Worm (Caenorhabditis elegans) whole organism, late embryonic: ENCODE measurements around the gene C45G9.11.
A peak's percentile ranks its signal among the peaks of the same experiment; 100 is the strongest.

ENCODE experiments used
- C08G9.2 ChIP-seq: sonication (generic microtip); optimal IDR thresholded peaks from 2 replicates; lab custom pipeline; 2016; ENCODE audit warnings: mild to moderate bottlenecking, missing genetic modification characterization, moderate library complexity, missing compliant biosample characterization
- C38D4.7 ChIP-seq: fragments of 200-800 bp; sonication (Bioruptor generic); optimal IDR thresholded peaks from 2 replicates; lab custom pipeline; 2018; ENCODE audit warnings: mild to moderate bottlenecking, missing genetic modification characterization, moderate library complexity, missing compliant biosample characterization
- F13H6.1 ChIP-seq: sonication (generic microtip); optimal IDR thresholded peaks from 2 replicates; lab custom pipeline; 2016; ENCODE audit warnings: missing genetic modification characterization, missing compliant biosample characterization
- K09A11.1 ChIP-seq: sonication (generic microtip); optimal IDR thresholded peaks from 2 replicates; lab custom pipeline; 2017; ENCODE audit warnings: antibody characterized with exemption, mild to moderate bottlenecking, missing genetic modification characterization, missing compliant biosample characterization; ENCODE audit not compliant: insufficient read depth
- T23F11.4 ChIP-seq: fragments of 200-800 bp; sonication (Bioruptor generic); optimal IDR thresholded peaks from 2 replicates; lab custom pipeline; 2018; ENCODE audit warnings: mild to moderate bottlenecking, missing genetic modification characterization, missing compliant biosample characterization
- Y22D7AL.16 ChIP-seq: sonication (generic microtip); optimal IDR thresholded peaks from 2 replicates; lab custom pipeline; 2016; ENCODE audit warnings: missing genetic modification characterization, missing compliant biosample characterization
- ahr-1 ChIP-seq: sonication (generic microtip); optimal IDR thresholded peaks from 2 replicates; lab custom pipeline; 2016; ENCODE audit warnings: missing genetic modification characterization, missing compliant biosample characterization
- ama-1 ChIP-seq: fragments of 150-350 bp; optimal IDR thresholded peaks from 2 replicates; lab custom pipeline; 2014
- ceh-14 ChIP-seq: sonication (generic microtip); optimal IDR thresholded peaks from 2 replicates; lab custom pipeline; 2016; ENCODE audit warnings: missing genotype, missing genetic modification characterization, missing compliant biosample characterization
- ceh-18 ChIP-seq: sonication (generic microtip); optimal IDR thresholded peaks from 2 replicates; lab custom pipeline; 2016; ENCODE audit warnings: missing genetic modification characterization, missing compliant biosample characterization
- ceh-19 ChIP-seq: fragments of 200-800 bp; sonication (Bioruptor generic); optimal IDR thresholded peaks from 2 replicates; lab custom pipeline; 2018; ENCODE audit warnings: mild to moderate bottlenecking, missing genetic modification characterization, missing compliant biosample characterization
- ceh-22 ChIP-seq: sonication (generic microtip); optimal IDR thresholded peaks from 2 replicates; lab custom pipeline; 2017; ENCODE audit warnings: missing biosample characterization, missing genetic modification characterization
- ceh-30 ChIP-seq: fragments of 150-350 bp; optimal IDR thresholded peaks from 2 replicates; lab custom pipeline; 2014; ENCODE audit warnings: missing biosample characterization, missing genetic modification characterization
- ceh-31 ChIP-seq: sonication (generic microtip); optimal IDR thresholded peaks from 2 replicates; lab custom pipeline; 2016; ENCODE audit warnings: missing genetic modification characterization, missing compliant biosample characterization
- ceh-45 ChIP-seq: fragments of 200-800 bp; sonication (Bioruptor generic); IDR thresholded peaks from 2 replicates; pipeline ENCODE4 v1.3.6; 2022; ENCODE audit warnings: missing genetic modification reagents, missing genetic modification characterization, missing compliant biosample characterization
- ceh-48 ChIP-seq: sonication (generic microtip); optimal IDR thresholded peaks from 2 replicates; lab custom pipeline; 2016; ENCODE audit warnings: missing genetic modification characterization, inconsistent platforms, missing compliant biosample characterization
- ceh-6 ChIP-seq: fragments of 200-800 bp; sonication (Bioruptor generic); optimal IDR thresholded peaks from 2 replicates; lab custom pipeline; 2018; ENCODE audit warnings: mild to moderate bottlenecking, missing genetic modification characterization, missing compliant biosample characterization
- che-1 ChIP-seq: sonication (generic microtip); optimal IDR thresholded peaks from 2 replicates; lab custom pipeline; 2016; ENCODE audit warnings: mild to moderate bottlenecking, missing genetic modification characterization, missing compliant biosample characterization
- dmd-4 ChIP-seq: sonication (generic microtip); optimal IDR thresholded peaks from 2 replicates; lab custom pipeline; 2016; ENCODE audit warnings: borderline replicate concordance, missing genetic modification characterization, missing compliant biosample characterization
- elt-2 ChIP-seq: sonication (generic microtip); optimal IDR thresholded peaks from 2 replicates; lab custom pipeline; 2016; ENCODE audit warnings: missing genetic modification reagents, missing genetic modification characterization, missing compliant biosample characterization
- elt-4 ChIP-seq: sonication (generic microtip); optimal IDR thresholded peaks from 2 replicates; lab custom pipeline; 2016; ENCODE audit warnings: missing genetic modification characterization, missing compliant biosample characterization
- ets-4 ChIP-seq: sonication (generic microtip); optimal IDR thresholded peaks from 2 replicates; lab custom pipeline; 2016; ENCODE audit warnings: missing genetic modification characterization, missing compliant biosample characterization
- fax-1 ChIP-seq: sonication (generic microtip); optimal IDR thresholded peaks from 2 replicates; lab custom pipeline; 2016; ENCODE audit warnings: missing genotype, missing genetic modification characterization, missing compliant biosample characterization
- hlh-13 ChIP-seq: fragments of 200-800 bp; sonication (Bioruptor generic); optimal IDR thresholded peaks from 2 replicates; lab custom pipeline; 2018; ENCODE audit warnings: mild to moderate bottlenecking, missing genetic modification characterization, missing compliant biosample characterization
- hlh-30 ChIP-seq: sonication (generic microtip); optimal IDR thresholded peaks from 2 replicates; lab custom pipeline; 2017; ENCODE audit warnings: antibody characterized with exemption, missing genetic modification characterization, missing compliant biosample characterization; ENCODE audit not compliant: insufficient read depth
- hlh-8 ChIP-seq: sonication (generic microtip); optimal IDR thresholded peaks from 2 replicates; lab custom pipeline; 2016; ENCODE audit warnings: missing genotype, missing genetic modification characterization, missing compliant biosample characterization
- lim-6 ChIP-seq: sonication (generic microtip); optimal IDR thresholded peaks from 2 replicates; lab custom pipeline; 2016; ENCODE audit warnings: missing genetic modification characterization, missing compliant biosample characterization
- lin-11 ChIP-seq: fragments of 200-800 bp; sonication (Bioruptor generic); optimal IDR thresholded peaks from 2 replicates; lab custom pipeline; 2018; ENCODE audit warnings: mild to moderate bottlenecking, missing genetic modification characterization, missing compliant biosample characterization
- madf-2 ChIP-seq: sonication (generic microtip); optimal IDR thresholded peaks from 2 replicates; lab custom pipeline; 2017; ENCODE audit warnings: missing genetic modification characterization, missing compliant biosample characterization
- mec-3 ChIP-seq: sonication (generic microtip); optimal IDR thresholded peaks from 2 replicates; lab custom pipeline; 2016; ENCODE audit warnings: borderline replicate concordance, missing genetic modification characterization, missing compliant biosample characterization
- nfya-1 ChIP-seq: sonication (generic microtip); optimal IDR thresholded peaks from 2 replicates; lab custom pipeline; 2017; ENCODE audit warnings: missing genetic modification characterization, mild to moderate bottlenecking, missing compliant biosample characterization, antibody characterized with exemption, moderate library complexity
- nhr-232 ChIP-seq: sonication (generic microtip); optimal IDR thresholded peaks from 2 replicates; lab custom pipeline; 2016; ENCODE audit warnings: missing genetic modification characterization, missing compliant biosample characterization
- odd-2 ChIP-seq: sonication (generic microtip); optimal IDR thresholded peaks from 2 replicates; lab custom pipeline; 2017; ENCODE audit warnings: antibody characterized with exemption, mild to moderate bottlenecking, missing genetic modification characterization, missing compliant biosample characterization
- pag-3 ChIP-seq: sonication (generic microtip); optimal IDR thresholded peaks from 2 replicates; lab custom pipeline; 2016; ENCODE audit warnings: missing compliant biosample characterization, missing genetic modification characterization, borderline replicate concordance
- pat-9 ChIP-seq: fragments of 200-800 bp; sonication (Bioruptor generic); optimal IDR thresholded peaks from 2 replicates; lab custom pipeline; 2018; ENCODE audit warnings: mild to moderate bottlenecking, missing genetic modification characterization, moderate library complexity, missing compliant biosample characterization
- pha-2 ChIP-seq: sonication (generic microtip); optimal IDR thresholded peaks from 2 replicates; lab custom pipeline; 2017; ENCODE audit warnings: mild to moderate bottlenecking, missing genetic modification characterization, missing compliant biosample characterization
- pqm-1 ChIP-seq: sonication (generic microtip); optimal IDR thresholded peaks from 2 replicates; lab custom pipeline; 2016; ENCODE audit warnings: missing genetic modification characterization, missing compliant biosample characterization
- pros-1 ChIP-seq: fragments of 150-350 bp; optimal IDR thresholded peaks from 2 replicates; lab custom pipeline; 2014; ENCODE audit warnings: missing biosample characterization, missing genetic modification reagents, missing genetic modification characterization
- ref-2 ChIP-seq: sonication (generic microtip); optimal IDR thresholded peaks from 2 replicates; lab custom pipeline; 2016; ENCODE audit warnings: missing genetic modification characterization, missing compliant biosample characterization
- rnt-1 ChIP-seq: sonication (generic microtip); optimal IDR thresholded peaks from 2 replicates; lab custom pipeline; 2016; ENCODE audit warnings: missing genetic modification characterization, missing compliant biosample characterization
- sdc-2 ChIP-seq: sonication (generic microtip); optimal IDR thresholded peaks from 2 replicates; lab custom pipeline; 2016; ENCODE audit warnings: missing genotype, missing genetic modification characterization, missing compliant biosample characterization
- sox-2 ChIP-seq: fragments of 200-800 bp; sonication (Bioruptor generic); IDR thresholded peaks from 2 replicates; pipeline ENCODE4 v1.3.6; 2022; ENCODE audit warnings: missing genetic modification reagents, missing genetic modification characterization, missing compliant biosample characterization
- sox-4 ChIP-seq: sonication (generic microtip); optimal IDR thresholded peaks from 2 replicates; lab custom pipeline; 2017; ENCODE audit warnings: mild to moderate bottlenecking, missing genetic modification characterization, inconsistent platforms, missing compliant biosample characterization
- syd-9 ChIP-seq: sonication (generic microtip); optimal IDR thresholded peaks from 2 replicates; lab custom pipeline; 2016; ENCODE audit warnings: mild to moderate bottlenecking, missing genetic modification characterization, moderate library complexity, missing compliant biosample characterization
- tbx-2 ChIP-seq: sonication (generic microtip); optimal IDR thresholded peaks from 2 replicates; lab custom pipeline; 2016; ENCODE audit warnings: missing genetic modification characterization, missing compliant biosample characterization
- tbx-7 ChIP-seq: sonication (generic microtip); optimal IDR thresholded peaks from 2 replicates; lab custom pipeline; 2016; ENCODE audit warnings: missing genotype, missing genetic modification characterization, missing compliant biosample characterization
- ttx-3 ChIP-seq: sonication (generic microtip); optimal IDR thresholded peaks from 2 replicates; lab custom pipeline; 2016; ENCODE audit warnings: missing genetic modification reagents, missing genetic modification characterization, missing compliant biosample characterization
- unc-3 ChIP-seq, 2 experiments: fragments of 200-800 bp in 1 of 2; sonication (Bioruptor generic) in 1 of 2; sonication (generic microtip) in 1 of 2; conservative IDR thresholded peaks in 1 of 2; optimal IDR thresholded peaks in 1 of 2; 2 replicates each; pipeline versions ENCODE4 v1.3.6 to Lab custom; 2016 to 2022; ENCODE audit warnings: missing compliant biosample characterization in 2 of 2, missing genetic modification characterization in 2 of 2, missing genetic modification reagents in 1 of 2
- unc-42 ChIP-seq: sonication (generic microtip); optimal IDR thresholded peaks from 2 replicates; lab custom pipeline; 2016; ENCODE audit warnings: missing genotype, missing genetic modification characterization, missing compliant biosample characterization
- unc-55 ChIP-seq: sonication (generic microtip); optimal IDR thresholded peaks from 2 replicates; lab custom pipeline; 2017; ENCODE audit warnings: missing biosample characterization, missing genetic modification reagents, missing genetic modification characterization
- unc-86 ChIP-seq: sonication (generic microtip); optimal IDR thresholded peaks from 2 replicates; lab custom pipeline; 2016; ENCODE audit warnings: missing genetic modification characterization, missing compliant biosample characterization

The C45G9.11 gene

ce11 chrIII:5018116-5018689 lies 50.3 kb downstream of the C45G9.11 start, which contains the start of gene wip-1:
TSS of gene wip-1 (plus strand) at chrIII:5018639.
- TF ChIP-seq ets-4 (tag; lab: Kevin White, UChicago): peak; percentile 98
- TF ChIP-seq lim-6 (tag; lab: Kevin White, UChicago): peak; percentile 5
- no peak for TF ChIP-seq hlh-13 (GFP tag; lab: Kevin White, UChicago)
- peak; percentile 30 for TF ChIP-seq C38D4.7 (GFP tag; lab: Kevin White, UChicago)
- TF ChIP-seq che-1 (tag; lab: Kevin White, UChicago): peak; percentile 56
- TF ChIP-seq ceh-22 (tag; lab: Kevin White, UChicago): no peak
- no peak for TF ChIP-seq ama-1 (lab: Kevin White, UChicago)
- TF ChIP-seq nhr-232: peak; percentile 59
- TF ChIP-seq unc-3 (GFP tag; conservative IDR thresholded peaks at IDR 0.05; lab: Robert Waterston, UW): 0 out of 2 replicates have a peak, but pooled peaks have one; percentile 51
- TF ChIP-seq unc-3 (tag; optimal IDR thresholded peaks at IDR 0.05; lab: Kevin White, UChicago): peak; percentile 71
- TF ChIP-seq C08G9.2 (tag; lab: Kevin White, UChicago): peak; percentile 66
- TF ChIP-seq odd-2: no peak
- TF ChIP-seq ahr-1 (tag; lab: Kevin White, UChicago): peak; percentile 32
- TF ChIP-seq sox-2: no peak
- peak; percentile 15 for TF ChIP-seq dmd-4
- peak; percentile 87 for TF ChIP-seq hlh-30 (tag; lab: Kevin White, UChicago)
- TF ChIP-seq hlh-8 (tag; lab: Kevin White, UChicago): peak; percentile 49
- peak; percentile 81 for TF ChIP-seq madf-2 (tag; lab: Kevin White, UChicago)
- TF ChIP-seq T23F11.4 (GFP tag; lab: Kevin White, UChicago): peak; percentile 64
- TF ChIP-seq ceh-6 (GFP tag; lab: Kevin White, UChicago): peak; percentile 73
- peak; percentile 69 for TF ChIP-seq ceh-48
- TF ChIP-seq ceh-14 (tag; lab: Kevin White, UChicago): peak; percentile 89
- TF ChIP-seq ceh-45 (GFP tag; lab: Robert Waterston, UW): 0 out of 2 replicates have a peak, but pooled peaks have one; percentile 36
- TF ChIP-seq fax-1: peak; percentile 58
- TF ChIP-seq ceh-30 (tag; lab: Kevin White, UChicago): peak; percentile 77
- TF ChIP-seq ref-2 (tag; lab: Kevin White, UChicago): peak; percentile 88
- TF ChIP-seq Y22D7AL.16 (tag; lab: Kevin White, UChicago): peak; percentile 17
- TF ChIP-seq tbx-2 (tag; lab: Kevin White, UChicago): peak; percentile 96
- TF ChIP-seq unc-42: peak; percentile 66
- no peak for TF ChIP-seq mec-3
- TF ChIP-seq elt-4: no peak
- TF ChIP-seq K09A11.1 (tag; lab: Kevin White, UChicago): peak; percentile 80
- peak; percentile 94 for TF ChIP-seq nfya-1 (tag; lab: Kevin White, UChicago)
- peak; percentile 31 for TF ChIP-seq sox-4 (tag; lab: Kevin White, UChicago)
- peak; percentile 96 for TF ChIP-seq ceh-18 (tag; lab: Kevin White, UChicago)
- peak; percentile 91 for TF ChIP-seq ceh-31 (tag; lab: Kevin White, UChicago)
- peak; percentile 85 for TF ChIP-seq pat-9 (tag; lab: Kevin White, UChicago)
- no peak for TF ChIP-seq pag-3 (tag; lab: Kevin White, UChicago)
- TF ChIP-seq lin-11 (tag; lab: Kevin White, UChicago): no peak
- peak; percentile 72 for TF ChIP-seq pqm-1
- TF ChIP-seq F13H6.1 (tag; lab: Kevin White, UChicago): peak; percentile 80
- TF ChIP-seq rnt-1 (tag; lab: Kevin White, UChicago): peak; percentile 92
- no peak for TF ChIP-seq pros-1 (tag; lab: Kevin White, UChicago)
- TF ChIP-seq sdc-2 (tag; lab: Kevin White, UChicago): peak; percentile 79
- peak; percentile 71 for TF ChIP-seq unc-86 (tag; lab: Kevin White, UChicago)
- TF ChIP-seq elt-2 (tag; lab: Kevin White, UChicago): peak; percentile 87
- TF ChIP-seq pha-2 (tag; lab: Kevin White, UChicago): peak; percentile 38
- TF ChIP-seq ceh-19 (GFP tag; lab: Kevin White, UChicago): peak; percentile 44
- peak; percentile 51 for TF ChIP-seq tbx-7 (tag; lab: Kevin White, UChicago)
- peak; percentile 65 for TF ChIP-seq unc-55 (GFP tag; lab: Kevin White, UChicago)
- peak; percentile 58 for TF ChIP-seq ttx-3 (tag; lab: Kevin White, UChicago)
- TF ChIP-seq syd-9 (tag; lab: Kevin White, UChicago): peak; percentile 78
